Worm (Caenorhabditis elegans) whole organism, early embryonic: ENCODE data around the gene srx-64.

Source experiments
- B0310.2 ChIP-seq: sonication (generic microtip); optimal IDR thresholded peaks from 2 replicates; lab custom pipeline; 2016; ENCODE audit warnings: mild to moderate bottlenecking, missing genetic modification characterization, missing compliant biosample characterization
- F13C5.2 ChIP-seq: sonication (generic microtip); optimal IDR thresholded peaks from 2 replicates; lab custom pipeline; 2017; ENCODE audit warnings: mild to moderate bottlenecking, missing genetic modification characterization, inconsistent platforms, missing compliant biosample characterization
- aly-1 ChIP-seq: sonication (generic microtip); optimal IDR thresholded peaks from 2 replicates; lab custom pipeline; 2016; ENCODE audit warnings: missing genetic modification characterization, missing compliant biosample characterization
- ama-1 ChIP-seq: fragments of 150-350 bp; optimal IDR thresholded peaks from 2 replicates; lab custom pipeline; 2014
- ceh-13 ChIP-seq: fragments of 200-800 bp; sonication (Bioruptor generic); optimal IDR thresholded peaks from 2 replicates; lab custom pipeline; 2018; ENCODE audit warnings: mild to moderate bottlenecking, missing genetic modification characterization, missing compliant biosample characterization
- ceh-36 ChIP-seq: sonication (generic microtip); optimal IDR thresholded peaks from 2 replicates; lab custom pipeline; 2016; ENCODE audit warnings: missing genetic modification characterization, inconsistent platforms, missing compliant biosample characterization
- ets-7 ChIP-seq: sonication (generic microtip); optimal IDR thresholded peaks from 2 replicates; lab custom pipeline; 2016; ENCODE audit warnings: missing genotype, missing genetic modification characterization, missing compliant biosample characterization
- flt-1 ChIP-seq: fragments of 200-800 bp; sonication (Bioruptor generic); IDR thresholded peaks from 2 replicates; pipeline ENCODE4 v1.3.6; 2022; ENCODE audit warnings: missing genetic modification characterization, missing compliant biosample characterization
- hmbx-1 ChIP-seq: sonication (generic microtip); optimal IDR thresholded peaks from 2 replicates; lab custom pipeline; 2016; ENCODE audit warnings: mild to moderate bottlenecking, missing genetic modification characterization, missing compliant biosample characterization
- hmg-4 ChIP-seq: fragments of 200-800 bp; sonication (Bioruptor generic); optimal IDR thresholded peaks from 2 replicates; lab custom pipeline; 2018; ENCODE audit warnings: mild to moderate bottlenecking, missing genetic modification characterization, missing compliant biosample characterization
- hnd-1 ChIP-seq: sonication (generic microtip); optimal IDR thresholded peaks from 2 replicates; lab custom pipeline; 2016; ENCODE audit warnings: missing genetic modification characterization, missing compliant biosample characterization
- pes-1 ChIP-seq: fragments of 200-800 bp; sonication (Bioruptor generic); IDR thresholded peaks from 2 replicates; pipeline ENCODE4 v1.3.6; 2022; ENCODE audit warnings: missing genetic modification reagents, missing genetic modification characterization, missing compliant biosample characterization
- scrt-1 ChIP-seq: fragments of 200-800 bp; sonication (Bioruptor generic); IDR thresholded peaks from 2 replicates; pipeline ENCODE4 v1.3.6; 2022; ENCODE audit warnings: missing genetic modification characterization, missing compliant biosample characterization
- sea-1 ChIP-seq: fragments of 200-800 bp; sonication (Bioruptor generic); conservative IDR thresholded peaks from 2 replicates; pipeline ENCODE4 v1.3.6; 2022; ENCODE audit warnings: missing genetic modification characterization, missing compliant biosample characterization
- tbx-11 ChIP-seq: fragments of 200-800 bp; sonication (Bioruptor generic); IDR thresholded peaks from 2 replicates; pipeline ENCODE4 v1.3.6; 2022; ENCODE audit warnings: missing genetic modification characterization, missing compliant biosample characterization
- tbx-37 ChIP-seq: fragments of 200-800 bp; sonication (Bioruptor generic); conservative IDR thresholded peaks from 2 replicates; pipeline ENCODE4 v1.3.6; 2022; ENCODE audit warnings: missing genetic modification reagents, missing genetic modification characterization, missing compliant biosample characterization
- tra-4 ChIP-seq: sonication (generic microtip); optimal IDR thresholded peaks from 2 replicates; lab custom pipeline; 2017; ENCODE audit warnings: missing genetic modification characterization, missing compliant biosample characterization

Gene srx-64

ce11 chrV:3931326-3931725 is 2.1 kb downstream of the srx-64 start, which contains the start of gene srx-63:
TSS of gene srx-63 (plus strand) at chrV:3931626.
- TF ChIP-seq flt-1 (GFP tag; lab: Robert Waterston, UW) (no peak), scrt-1 (no peak), F13C5.2 (no peak), pes-1 (GFP tag; lab: Robert Waterston, UW) (no peak), aly-1 (tag; lab: Kevin White, UChicago) (no peak), ceh-13 (GFP tag; lab: Kevin White, UChicago) (no peak), hmbx-1 (tag; lab: Kevin White, UChicago) (no peak), sea-1 (GFP tag; lab: Robert Waterston, UW) (no peak), hnd-1 (tag; lab: Kevin White, UChicago) (no peak), ets-7 (tag; lab: Kevin White, UChicago) (no peak)

DNA sequence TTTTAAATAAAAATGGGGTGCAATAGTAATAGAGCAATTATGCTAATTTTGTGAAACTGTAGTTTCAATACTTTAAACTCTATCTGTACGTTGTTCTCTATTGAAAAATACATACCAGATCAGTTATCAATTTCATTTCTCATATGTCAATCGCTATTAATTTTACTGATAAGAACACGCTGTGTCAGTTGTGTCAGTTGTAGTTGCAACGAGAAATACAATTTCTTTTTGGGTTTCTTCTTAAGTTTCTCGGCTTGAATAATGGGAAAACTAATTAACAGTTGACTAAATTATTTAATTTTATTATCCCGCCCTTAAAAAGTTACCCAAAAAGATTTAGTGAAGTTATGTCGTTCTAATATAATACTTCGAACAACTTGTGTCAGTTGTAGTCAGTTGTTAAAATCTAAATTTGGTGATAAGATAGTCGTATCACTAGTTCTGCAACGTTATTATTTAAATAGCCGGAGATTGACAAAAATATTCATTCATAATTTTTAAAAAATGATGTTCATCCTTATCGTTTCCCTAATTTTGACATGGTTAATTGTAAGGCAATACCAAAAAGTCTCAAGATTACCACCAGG is 6.8 kb downstream of the srx-64 start, which contains the start of gene cyp-35A5:
Gene cyp-35A5 (plus strand): TSS at position 435 of the 587 bp plus-strand sequence.
- TF ChIP-seq sea-1 (GFP tag; lab: Robert Waterston, UW) = no peak
- TF ChIP-seq aly-1 (tag; lab: Kevin White, UChicago) = no peak
- TF ChIP-seq F13C5.2 = no peak
- TF ChIP-seq B0310.2 (tag; lab: Kevin White, UChicago) = no peak
- TF ChIP-seq tbx-11 (GFP tag; lab: Robert Waterston, UW) = no peak
- no peak for TF ChIP-seq tbx-37
- no peak for TF ChIP-seq pes-1 (GFP tag; lab: Robert Waterston, UW)
- no peak for TF ChIP-seq ceh-36 (tag; lab: Kevin White, UChicago)
- no peak for TF ChIP-seq hmbx-1 (tag; lab: Kevin White, UChicago)
- no peak for TF ChIP-seq scrt-1

ce11 chrV:3938789-3939188 is 9.6 kb downstream of the srx-64 start, which contains the start of gene cyp-35B1:
TSS of gene cyp-35B1 (plus strand) at chrV:3939032.
- TF ChIP-seq F13C5.2 = no peak
- no peak for TF ChIP-seq sea-1 (GFP tag; lab: Robert Waterston, UW)
- TF ChIP-seq pes-1 (GFP tag; lab: Robert Waterston, UW) = no peak
- TF ChIP-seq aly-1 (tag; lab: Kevin White, UChicago) = no peak
- TF ChIP-seq ets-7 (tag; lab: Kevin White, UChicago) = no peak
- TF ChIP-seq ceh-36 (tag; lab: Kevin White, UChicago) = no peak
- no peak for TF ChIP-seq hnd-1 (tag; lab: Kevin White, UChicago)
- no peak for TF ChIP-seq flt-1 (GFP tag; lab: Robert Waterston, UW)
- no peak for TF ChIP-seq tra-4 (tag; lab: Kevin White, UChicago)
- TF ChIP-seq ceh-13 (GFP tag; lab: Kevin White, UChicago) = no peak
- TF ChIP-seq hmg-4 (GFP tag; lab: Kevin White, UChicago) = no peak

DNA sequence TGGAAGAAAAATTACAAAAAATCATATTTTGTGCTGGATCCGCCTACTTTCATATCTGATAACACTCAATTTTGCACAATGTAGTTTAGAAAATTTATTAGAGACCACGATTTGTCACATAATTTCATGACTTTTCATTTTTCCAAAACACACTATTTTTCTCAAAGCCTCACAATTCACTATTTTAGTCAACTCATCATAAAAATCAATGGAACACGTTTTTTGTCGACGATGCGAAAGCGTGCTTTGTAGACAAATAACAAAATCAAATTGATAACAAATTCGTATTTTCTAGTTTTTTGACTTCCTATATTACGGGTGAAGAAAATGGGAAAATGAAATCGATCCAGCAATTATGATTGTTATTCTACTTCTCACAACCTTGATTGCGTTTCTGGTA is 12.7 kb downstream of the srx-64 start, which contains the start of gene cyp-35B2:
Gene cyp-35B2 (plus strand): TSS at position 301 of the 400 bp plus-strand sequence.
- TF ChIP-seq tbx-11 (GFP tag; lab: Robert Waterston, UW) (no peak), flt-1 (GFP tag; lab: Robert Waterston, UW) (no peak), scrt-1 (no peak), aly-1 (tag; lab: Kevin White, UChicago) (no peak), ets-7 (tag; lab: Kevin White, UChicago) (no peak), F13C5.2 (no peak), ama-1 (lab: Kevin White, UChicago) (no peak), ceh-13 (GFP tag; lab: Kevin White, UChicago) (no peak), ceh-36 (tag; lab: Kevin White, UChicago) (no peak), hnd-1 (tag; lab: Kevin White, UChicago) (no peak), pes-1 (GFP tag; lab: Robert Waterston, UW) (no peak), B0310.2 (tag; lab: Kevin White, UChicago) (no peak), hmbx-1 (tag; lab: Kevin White, UChicago) (no peak), tbx-37 (no peak), hmg-4 (GFP tag; lab: Kevin White, UChicago) (no peak)

- no peak for TF ChIP-seq ets-7 (tag; lab: Kevin White, UChicago)
- TF ChIP-seq F13C5.2 = no peak
- no peak for TF ChIP-seq flt-1 (GFP tag; lab: Robert Waterston, UW)
- no peak for TF ChIP-seq ama-1 (lab: Kevin White, UChicago)
- no peak for TF ChIP-seq pes-1 (GFP tag; lab: Robert Waterston, UW)
- TF ChIP-seq hmbx-1 (tag; lab: Kevin White, UChicago) = no peak
Measured at ce11 chrV:3943364-3943763, 14.2 kb downstream of the srx-64 start.

ce11 chrV:3945053-3945452 is 15.9 kb downstream of the srx-64 start, which contains the start of gene cyp-35B3:
TSS of gene cyp-35B3 (plus strand) at chrV:3945353.
- TF ChIP-seq ets-7 (tag; lab: Kevin White, UChicago) (no peak), hmg-4 (GFP tag; lab: Kevin White, UChicago) (no peak)

- no peak for TF ChIP-seq ceh-13 (GFP tag; lab: Kevin White, UChicago)
- no peak for TF ChIP-seq ceh-36 (tag; lab: Kevin White, UChicago)
- TF ChIP-seq hmg-4 (GFP tag; lab: Kevin White, UChicago) = no peak
- TF ChIP-seq flt-1 (GFP tag; lab: Robert Waterston, UW) = no peak
- TF ChIP-seq ets-7 (tag; lab: Kevin White, UChicago) = no peak
- TF ChIP-seq sea-1 (GFP tag; lab: Robert Waterston, UW) = no peak
- no peak for TF ChIP-seq tra-4 (tag; lab: Kevin White, UChicago)
- no peak for TF ChIP-seq tbx-11 (GFP tag; lab: Robert Waterston, UW)
- TF ChIP-seq B0310.2 (tag; lab: Kevin White, UChicago) = no peak
- TF ChIP-seq ama-1 (lab: Kevin White, UChicago) = no peak
- no peak for TF ChIP-seq hnd-1 (tag; lab: Kevin White, UChicago)
- no peak for TF ChIP-seq hmbx-1 (tag; lab: Kevin White, UChicago)
- TF ChIP-seq aly-1 (tag; lab: Kevin White, UChicago) = no peak
- TF ChIP-seq pes-1 (GFP tag; lab: Robert Waterston, UW) = no peak
- no peak for TF ChIP-seq F13C5.2
- TF ChIP-seq tbx-37 = no peak
- no peak for TF ChIP-seq scrt-1
Measured at ce11 chrV:3949723-3950122, 20.5 kb downstream of the srx-64 start, which contains the start of gene dach-1. TSS of gene dach-1 (plus strand) at chrV:3950023.
